Worm (Caenorhabditis elegans) whole organism, L4/young adult: Measurements from ENCODE around the gene fbxb-74.

Experiments
- W03F9.2 ChIP-seq: fragments of 150-350 bp; optimal IDR thresholded peaks from 2 replicates; lab custom pipeline; 2014; ENCODE audit warnings: missing biosample characterization, missing genetic modification characterization
- dao-5 ChIP-seq: sonication (generic microtip); optimal IDR thresholded peaks from 2 replicates; lab custom pipeline; 2016; ENCODE audit warnings: missing genotype, missing genetic modification characterization, moderate library complexity, missing compliant biosample characterization
- him-1 ChIP-seq: sonication (generic microtip); optimal IDR thresholded peaks from 2 replicates; lab custom pipeline; 2016; ENCODE audit warnings: missing genotype, missing genetic modification reagents, missing genetic modification characterization, missing compliant biosample characterization

- no peak for TF ChIP-seq W03F9.2 (tag; lab: Kevin White, UChicago)
- no peak for TF ChIP-seq him-1 (tag; lab: Kevin White, UChicago)
- no peak for TF ChIP-seq dao-5
Measured at ce11 chrIV:4484555-4484954, 45.5 kb upstream of the fbxb-74 start.
